Worm (Caenorhabditis elegans) whole organism, L2 larva: ENCODE results near the gene his-32.

Source experiments
- ceh-82 ChIP-seq: fragments of 150-350 bp; optimal IDR thresholded peaks from 2 replicates; lab custom pipeline; 2014; ENCODE audit warnings: missing biosample characterization, missing genetic modification characterization
- dmd-4 ChIP-seq: sonication (generic microtip); optimal IDR thresholded peaks from 2 replicates; lab custom pipeline; 2017; ENCODE audit warnings: missing biosample characterization, missing genetic modification characterization
- snpc-4 ChIP-seq: fragments of 150-350 bp; optimal IDR thresholded peaks from 2 replicates; lab custom pipeline; 2014; ENCODE audit warnings: missing biosample characterization, missing genetic modification characterization

DNA sequence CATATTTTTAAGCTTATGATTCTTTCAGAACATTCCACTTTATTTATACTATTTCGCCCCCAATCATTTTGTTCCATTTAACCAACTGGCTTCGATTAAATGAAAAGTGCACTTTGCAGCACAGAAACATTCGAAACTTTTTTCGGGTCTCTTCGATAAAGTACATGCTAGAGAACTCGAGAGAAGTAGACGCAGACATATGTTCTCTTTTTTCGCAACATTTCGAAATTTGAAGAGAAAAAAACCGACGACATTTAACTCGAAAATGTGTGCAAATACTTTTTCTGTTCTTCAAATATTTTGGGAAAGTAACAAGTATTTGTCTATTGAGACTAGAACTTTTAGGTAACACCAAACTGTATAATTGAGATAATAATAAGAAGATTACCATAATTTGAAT, 42.8 kb downstream of the his-32 start:
- TF ChIP-seq dmd-4 (tag; lab: Kevin White, UChicago) (no peak), ceh-82 (tag; lab: Kevin White, UChicago) (no peak), snpc-4 (tag; lab: Kevin White, UChicago) (no peak)
